Fruit fly (Drosophila melanogaster) whole organism, prepupa: ENCODE measurements around the gene Pkcdelta.
A peak's percentile ranks its signal among the peaks of the same experiment; 100 is the strongest.

Source experiments
- CG11294 ChIP-seq: fragments of 200-800 bp; sonication (Bioruptor generic); IDR thresholded peaks from 2 replicates; pipeline ENCODE4 v1.3.6; 2022; ENCODE audit warnings: missing biosample characterization, missing genetic modification characterization
- CG11762 ChIP-seq: fragments of 200-800 bp; sonication (Bioruptor generic); optimal IDR thresholded peaks from 3 replicates; lab custom pipeline; 2016; ENCODE audit warnings: missing biosample characterization, missing genetic modification characterization; ENCODE audit not compliant: insufficient read depth
- CG15336 ChIP-seq: fragments of 200-800 bp; sonication (Bioruptor generic); IDR thresholded peaks from 2 replicates; pipeline ENCODE4 v1.3.6; 2022; ENCODE audit warnings: missing biosample characterization, missing genetic modification characterization
- CG31627 ChIP-seq: fragments of 200-800 bp; sonication (Bioruptor generic); optimal IDR thresholded peaks from 3 replicates; lab custom pipeline; 2016; ENCODE audit warnings: missing biosample characterization, missing genetic modification characterization
- CG32006 ChIP-seq: fragments of 200-800 bp; sonication (Bioruptor generic); optimal IDR thresholded peaks from 3 replicates; lab custom pipeline; 2017; ENCODE audit warnings: missing biosample characterization, mild to moderate bottlenecking, missing genetic modification characterization
- CG34406 ChIP-seq: fragments of 200-800 bp; sonication (Bioruptor generic); optimal IDR thresholded peaks from 3 replicates; lab custom pipeline; 2016; ENCODE audit warnings: missing biosample characterization, missing genetic modification characterization
- CG3919 ChIP-seq: fragments of 200-800 bp; sonication (Bioruptor generic); optimal IDR thresholded peaks from 3 replicates; lab custom pipeline; 2016; ENCODE audit warnings: missing biosample characterization, missing genetic modification characterization
- CG4318 ChIP-seq: fragments of 200-800 bp; sonication (Bioruptor generic); optimal IDR thresholded peaks from 3 replicates; lab custom pipeline; 2017; ENCODE audit warnings: missing biosample characterization, mild to moderate bottlenecking, missing genetic modification characterization
- CG6163 ChIP-seq: fragments of 200-800 bp; sonication (Bioruptor generic); IDR thresholded peaks from 3 replicates; pipeline ENCODE4 v1.3.6; 2022; ENCODE audit warnings: missing biosample characterization, missing genetic modification characterization
- CG6276 ChIP-seq: fragments of 200-800 bp; sonication (Bioruptor generic); optimal IDR thresholded peaks from 2 replicates; lab custom pipeline; 2017; ENCODE audit warnings: missing biosample characterization, mild to moderate bottlenecking, missing genetic modification characterization
- CG7368 ChIP-seq: fragments of 200-800 bp; sonication (Bioruptor generic); optimal IDR thresholded peaks from 3 replicates; lab custom pipeline; 2016; ENCODE audit warnings: missing biosample characterization, missing genetic modification characterization
- CG8119 ChIP-seq: fragments of 200-800 bp; sonication (Bioruptor generic); IDR thresholded peaks from 3 replicates; pipeline ENCODE4 v1.3.6; 2022; ENCODE audit warnings: missing biosample characterization, missing genetic modification characterization
- Eip78C ChIP-seq: fragments of 200-800 bp; sonication (Bioruptor generic); peaks from one replicate; lab custom pipeline; 2016; ENCODE audit warnings: missing biosample characterization, missing genetic modification characterization
- Eip93F ChIP-seq: fragments of 200-800 bp; sonication (Bioruptor generic); optimal IDR thresholded peaks from 2 replicates; lab custom pipeline; 2016; ENCODE audit warnings: missing biosample characterization, mild to moderate bottlenecking, missing genetic modification characterization
- Gug ChIP-seq: fragments of 200-800 bp; sonication (Bioruptor generic); IDR thresholded peaks from 2 replicates; pipeline ENCODE4 v1.3.6; 2022; ENCODE audit warnings: missing biosample characterization, missing genetic modification characterization
- Hr38 ChIP-seq: sonication (Bioruptor generic); optimal IDR thresholded peaks from 2 replicates; lab custom pipeline; 2016; ENCODE audit warnings: missing biosample characterization, missing genetic modification characterization
- Hr39 ChIP-seq: fragments of 200-800 bp; sonication (Bioruptor generic); optimal IDR thresholded peaks from 2 replicates; lab custom pipeline; 2016; ENCODE audit warnings: missing biosample characterization, missing genetic modification characterization
- Hr4 ChIP-seq: fragments of 200-800 bp; sonication (Bioruptor generic); optimal IDR thresholded peaks from 3 replicates; lab custom pipeline; 2016; ENCODE audit warnings: missing biosample characterization, missing genetic modification characterization
- Lpt ChIP-seq: fragments of 200-800 bp; sonication (Bioruptor generic); optimal IDR thresholded peaks from 3 replicates; lab custom pipeline; 2016; ENCODE audit warnings: missing biosample characterization, missing genetic modification characterization
- OdsH ChIP-seq: fragments of 200-800 bp; sonication (Bioruptor generic); optimal IDR thresholded peaks from 3 replicates; lab custom pipeline; 2016; ENCODE audit warnings: missing biosample characterization, missing genetic modification characterization
- Smox ChIP-seq: fragments of 200-800 bp; sonication (Bioruptor generic); optimal IDR thresholded peaks from 3 replicates; lab custom pipeline; 2016; ENCODE audit warnings: missing biosample characterization, missing genetic modification characterization
- Sox102F ChIP-seq: fragments of 200-800 bp; sonication (Bioruptor generic); optimal IDR thresholded peaks from 2 replicates; lab custom pipeline; 2016; ENCODE audit warnings: missing biosample characterization, mild to moderate bottlenecking, missing genetic modification characterization
- Sox14 ChIP-seq: fragments of 200-800 bp; sonication (Bioruptor generic); optimal IDR thresholded peaks from 3 replicates; lab custom pipeline; 2016; ENCODE audit warnings: missing biosample characterization, missing genetic modification characterization
- achi ChIP-seq: fragments of 200-800 bp; sonication (Bioruptor generic); optimal IDR thresholded peaks from 3 replicates; lab custom pipeline; 2016; ENCODE audit warnings: missing biosample characterization, missing genetic modification characterization
- eg ChIP-seq: fragments of 200-800 bp; sonication (Bioruptor generic); IDR thresholded peaks from 3 replicates; pipeline ENCODE4 v1.3.6; 2022; ENCODE audit warnings: missing biosample characterization, missing genetic modification characterization
- fd85E ChIP-seq: fragments of 200-800 bp; sonication (Bioruptor generic); optimal IDR thresholded peaks from 3 replicates; lab custom pipeline; 2016; ENCODE audit warnings: missing biosample characterization, missing genetic modification characterization
- net ChIP-seq: fragments of 200-800 bp; sonication (Bioruptor generic); optimal IDR thresholded peaks from 3 replicates; lab custom pipeline; 2016; ENCODE audit warnings: missing biosample characterization, missing genetic modification characterization
- salr ChIP-seq, 2 experiments: fragments of 200-800 bp; sonication (Bioruptor generic); optimal IDR thresholded peaks; 3 replicates each; lab custom pipeline; 2016 to 2018; ENCODE audit warnings: missing biosample characterization in 2 of 2, missing genetic modification characterization in 2 of 2, mild to moderate bottlenecking in 1 of 2
- spab ChIP-seq: fragments of 200-800 bp; sonication (Bioruptor generic); optimal IDR thresholded peaks from 2 replicates; lab custom pipeline; 2017; ENCODE audit warnings: missing biosample characterization, mild to moderate bottlenecking, missing genetic modification characterization, missing genetic modification reagents
- svp ChIP-seq: fragments of 200-800 bp; sonication (Bioruptor generic); peaks from one replicate; lab custom pipeline; 2016; ENCODE audit warnings: missing biosample characterization, missing genetic modification characterization
- vri ChIP-seq: fragments of 200-800 bp; sonication (Bioruptor generic); optimal IDR thresholded peaks from 3 replicates; lab custom pipeline; 2016; ENCODE audit warnings: missing biosample characterization, mild to moderate bottlenecking, missing genetic modification characterization

Pkcdelta gene

DNA sequence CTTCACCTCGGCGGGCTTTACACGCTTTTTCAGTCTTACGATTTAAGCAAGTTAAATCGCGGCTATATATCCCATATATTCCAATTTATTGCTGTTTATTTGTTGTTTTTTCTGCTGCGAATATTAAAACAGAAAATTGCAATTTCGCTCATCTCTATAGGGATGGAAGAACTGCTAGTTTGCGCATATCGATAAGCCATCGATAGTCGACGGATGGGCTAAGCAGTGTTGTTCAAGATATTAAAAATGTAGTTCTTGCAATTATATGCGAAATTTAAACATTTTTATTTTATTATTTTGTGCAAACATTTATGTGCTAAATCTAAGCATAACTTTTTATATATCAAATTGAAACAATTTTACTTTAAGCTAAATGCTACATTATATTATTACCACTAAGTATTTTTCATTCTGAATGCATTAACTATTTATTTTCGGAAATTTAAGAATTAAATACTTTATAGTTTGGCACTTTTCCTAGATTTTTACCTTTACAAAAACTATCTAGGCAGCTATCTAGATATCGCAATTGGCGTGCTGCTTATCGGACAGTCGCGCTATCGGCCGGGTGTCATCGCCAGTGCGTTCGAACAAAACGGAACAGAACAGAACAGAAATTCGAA is 31.0 kb downstream of the Pkcdelta start, which contains the start of the genes Rab40 and CG42258 (continued):
- TF ChIP-seq Sox102F (GFP tag; lab: Kevin White, UChicago), result peak; percentile 11
- 0 out of 2 replicates have a peak, but pooled peaks have one; percentile 37 for TF ChIP-seq Gug (GFP tag; lab: Robert Waterston, UW)
- no peak for TF ChIP-seq spab
- peak; percentile 41 for TF ChIP-seq CG31627 (GFP tag; lab: Kevin White, UChicago)
- peak; percentile 73 for TF ChIP-seq Eip78C
- no peak for TF ChIP-seq net (GFP tag; lab: Kevin White, UChicago)
- TF ChIP-seq OdsH, result peak; percentile 21
- TF ChIP-seq, all 60 proteins: peak for 31

dm6 chrX:12463560-12463959 is 31.5 kb downstream of the Pkcdelta start:
- TF ChIP-seq CG6163 (GFP tag; lab: Robert Waterston, UW) (no peak), CG15336 (GFP tag; lab: Robert Waterston, UW) (no peak), CG4318 (GFP tag; lab: Kevin White, UChicago) (no peak), vri (no peak), achi (GFP tag; lab: Kevin White, UChicago) (no peak), Hr38 (GFP tag; lab: Kevin White, UChicago) (no peak), Eip93F (GFP tag; lab: Kevin White, UChicago) (no peak), svp (GFP tag; lab: Kevin White, UChicago) (peak; percentile 61), OdsH (no peak)

dm6 chrX:12465316-12465715 is 33.3 kb downstream of the Pkcdelta start:
- TF ChIP-seq CG11762 (GFP tag; lab: Kevin White, UChicago) (no peak), CG34406 (GFP tag; lab: Kevin White, UChicago) (no peak), salr (GFP tag; optimal IDR thresholded peaks at IDR 0.05; lab: Kevin White, UChicago) (no peak), Eip78C (no peak), CG3919 (GFP tag; lab: Kevin White, UChicago) (no peak)

- peak; percentile 36 for TF ChIP-seq CG32006 (GFP tag; lab: Kevin White, UChicago)
- TF ChIP-seq Hr4 (GFP tag; lab: Kevin White, UChicago), result peak; percentile 14
- TF ChIP-seq fd85E (GFP tag; lab: Kevin White, UChicago), result no peak
- 0 out of 3 replicates have a peak, but pooled peaks have one; percentile 5 for TF ChIP-seq eg (GFP tag; lab: Robert Waterston, UW)
- TF ChIP-seq spab, result no peak
These were observed 34.7 kb downstream of the Pkcdelta start for dm6 chrX:12466541-12467240.

dm6 chrX:12467241-12467597 is 35.2 kb downstream of the Pkcdelta start:
- TF ChIP-seq Smox (GFP tag; lab: Kevin White, UChicago), result no peak
- no peak for TF ChIP-seq CG11294 (GFP tag; lab: Robert Waterston, UW)
- no peak for TF ChIP-seq Lpt (GFP tag; lab: Kevin White, UChicago)
- TF ChIP-seq, all 60 proteins: peak for 0

DNA sequence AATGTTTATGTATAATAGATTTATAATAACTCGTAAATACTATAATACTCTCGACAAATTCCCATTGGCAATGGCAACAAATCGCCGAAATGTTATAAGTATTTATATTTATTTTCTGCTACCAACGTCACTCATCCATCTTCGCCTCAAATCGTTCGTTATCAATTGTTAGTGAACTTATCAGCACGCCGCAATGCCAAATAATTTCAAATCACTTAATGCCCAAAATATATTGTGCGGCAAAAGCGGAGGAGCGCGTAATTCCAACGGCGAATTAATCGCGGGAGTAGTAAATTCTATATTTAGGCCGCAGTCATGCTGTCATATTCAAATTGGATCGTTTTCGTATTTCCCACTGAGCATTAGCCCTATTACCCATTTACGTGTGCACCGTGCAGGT is 37.1 kb downstream of the Pkcdelta start:
- TF ChIP-seq Hr4 (GFP tag; lab: Kevin White, UChicago), result no peak
- TF ChIP-seq Hr39 (GFP tag; lab: Kevin White, UChicago), result no peak
- TF ChIP-seq CG6276 (GFP tag; lab: Kevin White, UChicago), result no peak
- no peak for TF ChIP-seq svp (GFP tag; lab: Kevin White, UChicago)
- TF ChIP-seq Sox14 (GFP tag; lab: Kevin White, UChicago), result no peak
- no peak for TF ChIP-seq CG8119 (GFP tag; lab: Robert Waterston, UW)
- TF ChIP-seq CG31627 (GFP tag; lab: Kevin White, UChicago), result no peak
- no peak for TF ChIP-seq CG7368 (GFP tag; lab: Kevin White, UChicago)
- TF ChIP-seq, all 60 proteins: peak for 0
